Worm (Caenorhabditis elegans) whole organism, late embryonic: ENCODE measurements around the gene T05A8.3.
A peak's percentile ranks its signal among the peaks of the same experiment; 100 is the strongest.

Source experiments
- C08G9.2 ChIP-seq: sonication (generic microtip); optimal IDR thresholded peaks from 2 replicates; lab custom pipeline; 2016; ENCODE audit warnings: mild to moderate bottlenecking, missing genetic modification characterization, moderate library complexity, missing compliant biosample characterization
- F13H6.1 ChIP-seq: sonication (generic microtip); optimal IDR thresholded peaks from 2 replicates; lab custom pipeline; 2016; ENCODE audit warnings: missing genetic modification characterization, missing compliant biosample characterization
- T23F11.4 ChIP-seq: fragments of 200-800 bp; sonication (Bioruptor generic); optimal IDR thresholded peaks from 2 replicates; lab custom pipeline; 2018; ENCODE audit warnings: mild to moderate bottlenecking, missing genetic modification characterization, missing compliant biosample characterization
- ama-1 ChIP-seq: fragments of 150-350 bp; optimal IDR thresholded peaks from 2 replicates; lab custom pipeline; 2014
- ceh-14 ChIP-seq: sonication (generic microtip); optimal IDR thresholded peaks from 2 replicates; lab custom pipeline; 2016; ENCODE audit warnings: missing genotype, missing genetic modification characterization, missing compliant biosample characterization
- ceh-18 ChIP-seq: sonication (generic microtip); optimal IDR thresholded peaks from 2 replicates; lab custom pipeline; 2016; ENCODE audit warnings: missing genetic modification characterization, missing compliant biosample characterization
- ceh-2 ChIP-seq: sonication (generic microtip); optimal IDR thresholded peaks from 2 replicates; lab custom pipeline; 2016; ENCODE audit warnings: missing genotype, missing genetic modification characterization, missing compliant biosample characterization
- ceh-22 ChIP-seq: sonication (generic microtip); optimal IDR thresholded peaks from 2 replicates; lab custom pipeline; 2017; ENCODE audit warnings: missing biosample characterization, missing genetic modification characterization
- ceh-30 ChIP-seq: fragments of 150-350 bp; optimal IDR thresholded peaks from 2 replicates; lab custom pipeline; 2014; ENCODE audit warnings: missing biosample characterization, missing genetic modification characterization
- ceh-31 ChIP-seq: sonication (generic microtip); optimal IDR thresholded peaks from 2 replicates; lab custom pipeline; 2016; ENCODE audit warnings: missing genetic modification characterization, missing compliant biosample characterization
- ceh-34 ChIP-seq: sonication (generic microtip); optimal IDR thresholded peaks from 2 replicates; lab custom pipeline; 2016; ENCODE audit warnings: mild to moderate bottlenecking, missing genetic modification characterization, missing compliant biosample characterization
- ceh-45 ChIP-seq: fragments of 200-800 bp; sonication (Bioruptor generic); IDR thresholded peaks from 2 replicates; pipeline ENCODE4 v1.3.6; 2022; ENCODE audit warnings: missing genetic modification reagents, missing genetic modification characterization, missing compliant biosample characterization
- ceh-48 ChIP-seq: sonication (generic microtip); optimal IDR thresholded peaks from 2 replicates; lab custom pipeline; 2016; ENCODE audit warnings: missing genetic modification characterization, inconsistent platforms, missing compliant biosample characterization
- ceh-9 ChIP-seq: sonication (generic microtip); optimal IDR thresholded peaks from 2 replicates; lab custom pipeline; 2016; ENCODE audit warnings: mild to moderate bottlenecking, missing genetic modification characterization, inconsistent platforms, missing compliant biosample characterization
- che-1 ChIP-seq: sonication (generic microtip); optimal IDR thresholded peaks from 2 replicates; lab custom pipeline; 2016; ENCODE audit warnings: mild to moderate bottlenecking, missing genetic modification characterization, missing compliant biosample characterization
- dmd-4 ChIP-seq: sonication (generic microtip); optimal IDR thresholded peaks from 2 replicates; lab custom pipeline; 2016; ENCODE audit warnings: borderline replicate concordance, missing genetic modification characterization, missing compliant biosample characterization
- elt-4 ChIP-seq: sonication (generic microtip); optimal IDR thresholded peaks from 2 replicates; lab custom pipeline; 2016; ENCODE audit warnings: missing genetic modification characterization, missing compliant biosample characterization
- ets-4 ChIP-seq: sonication (generic microtip); optimal IDR thresholded peaks from 2 replicates; lab custom pipeline; 2016; ENCODE audit warnings: missing genetic modification characterization, missing compliant biosample characterization
- eyg-1 ChIP-seq: sonication (generic microtip); optimal IDR thresholded peaks from 2 replicates; lab custom pipeline; 2016; ENCODE audit warnings: missing genotype, missing genetic modification characterization, missing compliant biosample characterization
- fax-1 ChIP-seq: sonication (generic microtip); optimal IDR thresholded peaks from 2 replicates; lab custom pipeline; 2016; ENCODE audit warnings: missing genotype, missing genetic modification characterization, missing compliant biosample characterization
- fkh-10 ChIP-seq: fragments of 150-350 bp; optimal IDR thresholded peaks from 2 replicates; lab custom pipeline; 2014; ENCODE audit warnings: missing biosample characterization, missing genetic modification reagents, missing genetic modification characterization
- fkh-6 ChIP-seq: sonication (generic microtip); optimal IDR thresholded peaks from 2 replicates; lab custom pipeline; 2016; ENCODE audit warnings: missing genetic modification characterization, missing compliant biosample characterization
- gmeb-2 ChIP-seq: sonication (generic microtip); optimal IDR thresholded peaks from 2 replicates; lab custom pipeline; 2016; ENCODE audit warnings: missing genetic modification characterization, inconsistent platforms, missing compliant biosample characterization
- hlh-15 ChIP-seq: sonication (generic microtip); optimal IDR thresholded peaks from 2 replicates; lab custom pipeline; 2016; ENCODE audit warnings: missing genetic modification characterization, missing compliant biosample characterization
- hlh-30 ChIP-seq: sonication (generic microtip); optimal IDR thresholded peaks from 2 replicates; lab custom pipeline; 2017; ENCODE audit warnings: antibody characterized with exemption, missing genetic modification characterization, missing compliant biosample characterization; ENCODE audit not compliant: insufficient read depth
- hlh-8 ChIP-seq: sonication (generic microtip); optimal IDR thresholded peaks from 2 replicates; lab custom pipeline; 2016; ENCODE audit warnings: missing genotype, missing genetic modification characterization, missing compliant biosample characterization
- lim-6 ChIP-seq: sonication (generic microtip); optimal IDR thresholded peaks from 2 replicates; lab custom pipeline; 2016; ENCODE audit warnings: missing genetic modification characterization, missing compliant biosample characterization
- madf-2 ChIP-seq: sonication (generic microtip); optimal IDR thresholded peaks from 2 replicates; lab custom pipeline; 2017; ENCODE audit warnings: missing genetic modification characterization, missing compliant biosample characterization
- nfya-1 ChIP-seq: sonication (generic microtip); optimal IDR thresholded peaks from 2 replicates; lab custom pipeline; 2017; ENCODE audit warnings: missing genetic modification characterization, mild to moderate bottlenecking, missing compliant biosample characterization, antibody characterized with exemption, moderate library complexity
- nhr-11 ChIP-seq: fragments of 150-350 bp; optimal IDR thresholded peaks from 2 replicates; lab custom pipeline; 2014; ENCODE audit warnings: missing biosample characterization, missing genetic modification characterization
- pat-9 ChIP-seq: fragments of 200-800 bp; sonication (Bioruptor generic); optimal IDR thresholded peaks from 2 replicates; lab custom pipeline; 2018; ENCODE audit warnings: mild to moderate bottlenecking, missing genetic modification characterization, moderate library complexity, missing compliant biosample characterization
- pax-1 ChIP-seq: fragments of 150-350 bp; optimal IDR thresholded peaks from 2 replicates; lab custom pipeline; 2014; ENCODE audit warnings: missing biosample characterization, missing genetic modification characterization
- sox-2 ChIP-seq: fragments of 200-800 bp; sonication (Bioruptor generic); IDR thresholded peaks from 2 replicates; pipeline ENCODE4 v1.3.6; 2022; ENCODE audit warnings: missing genetic modification reagents, missing genetic modification characterization, missing compliant biosample characterization
- sox-4 ChIP-seq: sonication (generic microtip); optimal IDR thresholded peaks from 2 replicates; lab custom pipeline; 2017; ENCODE audit warnings: mild to moderate bottlenecking, missing genetic modification characterization, inconsistent platforms, missing compliant biosample characterization
- tbx-2 ChIP-seq: sonication (generic microtip); optimal IDR thresholded peaks from 2 replicates; lab custom pipeline; 2016; ENCODE audit warnings: missing genetic modification characterization, missing compliant biosample characterization
- tbx-7 ChIP-seq: sonication (generic microtip); optimal IDR thresholded peaks from 2 replicates; lab custom pipeline; 2016; ENCODE audit warnings: missing genotype, missing genetic modification characterization, missing compliant biosample characterization
- ttx-3 ChIP-seq: sonication (generic microtip); optimal IDR thresholded peaks from 2 replicates; lab custom pipeline; 2016; ENCODE audit warnings: missing genetic modification reagents, missing genetic modification characterization, missing compliant biosample characterization
- unc-3 ChIP-seq, 2 experiments: fragments of 200-800 bp in 1 of 2; sonication (Bioruptor generic) in 1 of 2; sonication (generic microtip) in 1 of 2; conservative IDR thresholded peaks in 1 of 2; optimal IDR thresholded peaks in 1 of 2; 2 replicates each; pipeline versions ENCODE4 v1.3.6 to Lab custom; 2016 to 2022; ENCODE audit warnings: missing compliant biosample characterization in 2 of 2, missing genetic modification characterization in 2 of 2, missing genetic modification reagents in 1 of 2
- unc-42 ChIP-seq: sonication (generic microtip); optimal IDR thresholded peaks from 2 replicates; lab custom pipeline; 2016; ENCODE audit warnings: missing genotype, missing genetic modification characterization, missing compliant biosample characterization
- unc-55 ChIP-seq: sonication (generic microtip); optimal IDR thresholded peaks from 2 replicates; lab custom pipeline; 2017; ENCODE audit warnings: missing biosample characterization, missing genetic modification reagents, missing genetic modification characterization
- zip-5 ChIP-seq: sonication (generic microtip); optimal IDR thresholded peaks from 2 replicates; lab custom pipeline; 2016; ENCODE audit warnings: missing genetic modification characterization, missing compliant biosample characterization

The T05A8.3 gene

DNA sequence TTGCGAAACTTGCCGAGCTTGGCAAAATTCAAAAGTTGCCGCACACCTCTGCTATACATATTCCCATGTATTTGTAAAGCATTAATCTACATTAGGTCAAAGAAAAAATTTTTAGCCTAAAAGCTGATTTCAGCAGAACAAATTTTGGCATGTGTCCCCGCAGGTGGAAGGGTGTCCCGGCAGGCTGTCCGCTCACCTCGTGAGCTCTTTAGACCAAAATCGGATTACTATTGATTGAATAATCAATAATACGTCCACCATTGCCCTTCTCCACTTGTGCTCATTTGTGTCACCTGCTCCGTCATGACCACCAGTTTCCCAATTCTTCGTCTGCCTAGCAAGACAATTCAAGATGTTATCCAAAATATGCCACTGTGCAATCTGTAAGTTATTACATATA lies 41.2 kb upstream of the T05A8.3 start, which contains the start of gene fbxb-107:
Gene fbxb-107 (plus strand): TSS at position 297 of the 400 bp plus-strand sequence.
- TF ChIP-seq ceh-9 (no peak), ceh-22 (tag; lab: Kevin White, UChicago) (no peak), fkh-10 (GFP tag; lab: Kevin White, UChicago) (no peak), ceh-48 (tag; lab: Kevin White, UChicago) (peak; percentile 54), hlh-30 (tag; lab: Kevin White, UChicago) (peak; percentile 72), unc-3 (GFP tag; conservative IDR thresholded peaks at IDR 0.05; lab: Robert Waterston, UW) (no peak), unc-3 (tag; optimal IDR thresholded peaks at IDR 0.05; lab: Kevin White, UChicago) (no peak)

DNA sequence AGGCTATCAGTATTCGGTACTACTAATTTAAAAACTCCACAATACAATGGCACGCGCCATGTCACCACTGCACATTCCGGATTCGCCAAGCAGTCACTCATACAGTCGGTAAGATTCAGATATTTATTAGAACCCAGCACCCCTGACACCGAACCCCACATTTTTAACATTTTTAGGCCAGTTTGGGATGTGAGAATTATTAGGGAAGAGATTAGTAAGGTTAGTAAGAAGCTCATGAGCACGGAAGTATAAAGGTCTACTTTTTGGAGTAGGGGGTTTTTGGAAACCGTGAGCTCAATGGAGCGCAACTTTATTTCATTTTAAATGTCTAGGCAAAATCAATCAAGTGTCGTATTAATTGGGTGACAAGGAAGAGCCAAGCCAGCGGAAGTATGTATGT lies 40.7 kb upstream of the T05A8.3 start, which contains the start of gene F29A7.8:
Gene F29A7.8 (minus strand): TSS at position 101 of the 400 bp plus-strand sequence.
- TF ChIP-seq T23F11.4 (GFP tag; lab: Kevin White, UChicago), result no peak
- TF ChIP-seq madf-2 (tag; lab: Kevin White, UChicago), result no peak
- TF ChIP-seq elt-4, result no peak
- no peak for TF ChIP-seq pat-9 (tag; lab: Kevin White, UChicago)
- TF ChIP-seq ttx-3 (tag; lab: Kevin White, UChicago), result no peak
- TF ChIP-seq nhr-11 (tag; lab: Kevin White, UChicago), result no peak
- TF ChIP-seq ceh-14 (tag; lab: Kevin White, UChicago), result no peak
- no peak for TF ChIP-seq ceh-18 (tag; lab: Kevin White, UChicago)
- TF ChIP-seq ceh-22 (tag; lab: Kevin White, UChicago), result no peak
- no peak for TF ChIP-seq lim-6 (tag; lab: Kevin White, UChicago)
- TF ChIP-seq hlh-8, result no peak
- TF ChIP-seq dmd-4 (tag; lab: Kevin White, UChicago), result no peak
- TF ChIP-seq ceh-34 (tag; lab: Kevin White, UChicago), result no peak
- no peak for TF ChIP-seq ceh-45 (GFP tag; lab: Robert Waterston, UW)

DNA sequence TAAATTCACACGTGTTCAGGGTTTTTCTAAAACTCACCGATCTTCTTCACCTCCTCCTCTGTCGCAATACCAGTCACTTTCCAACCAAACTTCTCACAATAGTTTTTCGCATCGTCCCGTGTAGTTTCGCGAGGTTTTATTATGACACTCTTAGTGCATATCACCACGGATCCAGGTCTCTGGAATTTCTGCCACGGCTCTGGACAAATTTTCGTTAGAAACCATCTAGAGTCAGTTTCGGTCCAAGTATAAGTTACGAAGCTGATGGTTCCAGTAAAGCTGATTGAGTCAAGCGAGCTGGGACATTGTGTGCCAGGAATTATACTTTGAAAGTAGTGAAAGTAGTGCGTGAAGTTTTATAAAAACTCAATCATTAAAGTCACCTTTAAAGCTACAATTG lies 39.1 kb upstream of the T05A8.3 start:
- TF ChIP-seq fkh-6 (tag; lab: Kevin White, UChicago) (no peak), hlh-15 (tag; lab: Kevin White, UChicago) (no peak), pax-1 (no peak), ama-1 (lab: Kevin White, UChicago) (no peak), unc-3 (GFP tag; conservative IDR thresholded peaks at IDR 0.05; lab: Robert Waterston, UW) (no peak), unc-3 (tag; optimal IDR thresholded peaks at IDR 0.05; lab: Kevin White, UChicago) (no peak), lim-6 (tag; lab: Kevin White, UChicago) (no peak), unc-55 (no peak), ceh-14 (tag; lab: Kevin White, UChicago) (no peak)

DNA sequence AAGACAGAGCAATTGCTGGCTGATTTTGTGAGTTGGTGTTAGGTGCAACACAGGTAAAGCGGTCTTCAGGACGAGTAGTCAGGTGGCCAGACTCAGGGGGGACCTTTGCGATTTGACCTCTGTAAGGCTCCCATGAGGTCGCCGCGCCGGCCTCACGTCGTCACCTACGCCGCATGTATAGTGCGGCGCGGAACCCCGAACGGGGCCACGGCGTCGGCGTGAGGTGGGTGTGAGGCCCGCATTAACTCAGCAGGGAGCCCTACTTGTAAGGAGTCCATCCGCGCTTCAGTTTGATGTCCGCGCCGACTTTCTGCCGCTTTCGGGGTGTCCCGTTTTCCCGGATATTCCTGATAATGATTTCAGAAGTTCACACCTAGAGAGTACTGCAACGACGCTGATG lies 37.4 kb upstream of the T05A8.3 start:
- no peak for TF ChIP-seq sox-4 (tag; lab: Kevin White, UChicago)
- peak; percentile 29 for TF ChIP-seq elt-4

DNA sequence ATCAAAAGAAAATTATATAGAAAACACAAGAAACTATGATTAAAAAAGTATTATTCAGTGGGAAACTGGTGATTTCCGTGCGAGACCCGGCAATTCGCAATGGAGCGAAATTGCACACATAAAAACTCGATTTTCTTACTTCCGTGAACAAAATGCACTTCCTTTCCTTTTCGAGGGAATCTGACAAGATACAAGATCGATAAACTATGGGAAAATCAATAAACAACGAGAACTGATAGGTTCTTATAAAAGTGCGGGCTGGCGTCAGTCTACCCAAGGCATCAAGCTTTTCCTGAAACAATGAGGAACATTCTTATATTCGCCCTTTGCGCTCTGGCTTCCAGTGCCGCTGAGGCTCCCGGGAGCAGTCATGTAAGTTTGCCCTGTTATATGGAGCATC lies 35.8 kb upstream of the T05A8.3 start, which contains the start of gene F29A7.3:
Gene F29A7.3 (plus strand): TSS at position 301 of the 400 bp plus-strand sequence.
- TF ChIP-seq ceh-48 (tag; lab: Kevin White, UChicago) (peak; percentile 8), ceh-2 (tag; lab: Kevin White, UChicago) (no peak)

DNA sequence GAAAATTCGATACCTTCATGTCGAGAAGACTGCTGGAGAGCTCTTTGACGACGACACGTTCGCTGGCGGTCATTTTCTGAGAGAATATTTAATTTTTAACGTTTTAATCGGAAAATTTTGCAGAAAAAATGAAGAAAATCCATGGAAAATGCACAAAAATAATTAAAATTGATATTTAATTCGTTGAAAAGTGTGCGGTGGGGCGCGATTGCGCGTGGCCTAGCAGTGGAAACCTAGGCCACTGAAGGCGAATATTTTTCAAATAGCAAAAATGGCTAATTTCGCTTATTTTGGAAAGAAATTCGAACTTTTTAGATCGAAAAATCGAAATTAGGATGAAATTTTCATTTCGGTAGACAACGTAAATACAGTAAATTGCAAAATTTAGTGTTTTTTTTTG lies 35.3 kb upstream of the T05A8.3 start, which contains the start of gene F29A7.6:
Gene F29A7.6 (minus strand): TSS at position 76 of the 400 bp plus-strand sequence.
- TF ChIP-seq ceh-30 (tag; lab: Kevin White, UChicago) (peak; percentile 16), tbx-7 (tag; lab: Kevin White, UChicago) (peak; percentile 68), ceh-34 (tag; lab: Kevin White, UChicago) (peak; percentile 43), sox-2 (GFP tag; lab: Robert Waterston, UW) (no peak), unc-55 (no peak), unc-42 (tag; lab: Kevin White, UChicago) (peak; percentile 81), fax-1 (tag; lab: Kevin White, UChicago) (peak; percentile 32), ceh-14 (tag; lab: Kevin White, UChicago) (peak; percentile 69), nfya-1 (tag; lab: Kevin White, UChicago) (peak; percentile 24), zip-5 (tag; lab: Kevin White, UChicago) (peak; percentile 51), ttx-3 (tag; lab: Kevin White, UChicago) (no peak), F13H6.1 (tag; lab: Kevin White, UChicago) (peak; percentile 2), ceh-2 (tag; lab: Kevin White, UChicago) (peak; percentile 75), hlh-15 (tag; lab: Kevin White, UChicago) (no peak), ets-4 (tag; lab: Kevin White, UChicago) (peak; percentile 68), C08G9.2 (peak; percentile 81), eyg-1 (tag; lab: Kevin White, UChicago) (peak; percentile 4), lim-6 (tag; lab: Kevin White, UChicago) (peak; percentile 17), tbx-2 (tag; lab: Kevin White, UChicago) (peak; percentile 77), gmeb-2 (tag; lab: Kevin White, UChicago) (no peak), ceh-31 (tag; lab: Kevin White, UChicago) (peak; percentile 85), che-1 (tag; lab: Kevin White, UChicago) (peak; percentile 2)
